Fruit fly (Drosophila melanogaster) whole organism, wandering third instar larva: Measurements from ENCODE around the gene CG14212.

Experiments used
- Abd-B ChIP-seq: fragments of >200 bp; optimal IDR thresholded peaks from 2 replicates; lab custom pipeline; 2017; ENCODE audit warnings: missing biosample characterization, missing genetic modification characterization
- CG32264 ChIP-seq: fragments of 200-800 bp; sonication (Bioruptor generic); optimal IDR thresholded peaks from 2 replicates; lab custom pipeline; 2016; ENCODE audit warnings: missing biosample characterization, missing genetic modification characterization
- CG9705 ChIP-seq: fragments of 200-800 bp; sonication (Bioruptor generic); optimal IDR thresholded peaks from 2 replicates; lab custom pipeline; 2018; ENCODE audit warnings: missing biosample characterization, mild to moderate bottlenecking, missing genetic modification characterization
- CrebA ChIP-seq: fragments of 200-800 bp; sonication (Bioruptor generic); optimal IDR thresholded peaks from 2 replicates; lab custom pipeline; 2016; ENCODE audit warnings: missing biosample characterization, mild to moderate bottlenecking, missing genetic modification characterization, borderline replicate concordance
- Dfd ChIP-seq: fragments of >200 bp; optimal IDR thresholded peaks from 2 replicates; lab custom pipeline; 2017; ENCODE audit warnings: missing biosample characterization, missing genetic modification characterization
- Dif ChIP-seq: fragments of 200-275, 200-300 bp; sonication (Bioruptor generic); optimal IDR thresholded peaks from 2 replicates; lab custom pipeline; 2018; ENCODE audit warnings: missing biosample characterization, missing genetic modification characterization; ENCODE audit not compliant: partially characterized antibody
- GATAd ChIP-seq: sonication (Bioruptor generic); optimal IDR thresholded peaks from 2 replicates; lab custom pipeline; 2016; ENCODE audit warnings: missing biosample characterization, missing genetic modification characterization
- HLH106 ChIP-seq: fragments of 200-800 bp; optimal IDR thresholded peaks from 3 replicates; lab custom pipeline; 2019; ENCODE audit warnings: missing biosample characterization, mild to moderate bottlenecking, missing genetic modification characterization, moderate library complexity
- Hnf4 ChIP-seq: fragments of 200-800 bp; sonication (Bioruptor generic); optimal IDR thresholded peaks from 2 replicates; lab custom pipeline; 2016; ENCODE audit warnings: missing biosample characterization, mild to moderate bottlenecking, missing genetic modification characterization
- Hr78 ChIP-seq: fragments of >200 bp; optimal IDR thresholded peaks from 2 replicates; lab custom pipeline; 2017; ENCODE audit warnings: missing biosample characterization, missing genetic modification characterization
- Hr83 ChIP-seq: fragments of 200-300 bp; sonication (Bioruptor generic); optimal IDR thresholded peaks from 2 replicates; lab custom pipeline; 2016; ENCODE audit warnings: missing biosample characterization, mild to moderate bottlenecking, missing genetic modification characterization, moderate library complexity; ENCODE audit not compliant: poor library complexity, severe bottlenecking
- Jra ChIP-seq: sonication (Bioruptor generic); optimal IDR thresholded peaks from 2 replicates; lab custom pipeline; 2016; ENCODE audit warnings: missing biosample characterization, missing genetic modification characterization
- Mio ChIP-seq: sonication (Bioruptor generic); optimal IDR thresholded peaks from 2 replicates; lab custom pipeline; 2016; ENCODE audit warnings: missing biosample characterization, missing genetic modification characterization
- Myc ChIP-seq: fragments of >200 bp; optimal IDR thresholded peaks from 2 replicates; lab custom pipeline; 2017
- N ChIP-seq: fragments of >200 bp; optimal IDR thresholded peaks from 2 replicates; lab custom pipeline; 2018; ENCODE audit warnings: missing biosample characterization, missing external identifiers, missing genetic modification characterization
- OdsH ChIP-seq: fragments of 200-800 bp; sonication (Bioruptor generic); optimal IDR thresholded peaks from 2 replicates; lab custom pipeline; 2016; ENCODE audit warnings: missing biosample characterization, mild to moderate bottlenecking, missing genetic modification characterization
- Rel ChIP-seq, 2 experiments: fragments of 200-800 bp; sonication (Bioruptor generic) in 1 of 2; optimal IDR thresholded peaks; 2 replicates in 1 of 2; 3 replicates in 1 of 2; lab custom pipeline; 2016 to 2019; ENCODE audit warnings: mild to moderate bottlenecking in 2 of 2, missing biosample characterization in 2 of 2, missing genetic modification characterization in 2 of 2, moderate library complexity in 1 of 2
- Sp1 ChIP-seq: fragments of 200-800 bp; sonication (Bioruptor generic); optimal IDR thresholded peaks from 3 replicates; lab custom pipeline; 2019; ENCODE audit warnings: missing biosample characterization, mild to moderate bottlenecking, missing genetic modification characterization, moderate library complexity
- Vsx2 ChIP-seq: fragments of 200-300, 225-300 bp; sonication (Bioruptor generic); optimal IDR thresholded peaks from 2 replicates; lab custom pipeline; 2018; ENCODE audit warnings: missing biosample characterization, missing genetic modification characterization; ENCODE audit not compliant: partially characterized antibody
- br ChIP-seq: fragments of 200-800 bp; sonication (Bioruptor generic); optimal IDR thresholded peaks from 2 replicates; lab custom pipeline; 2016; ENCODE audit warnings: missing biosample characterization, missing genetic modification characterization
- brk ChIP-seq: fragments of 200-800 bp; sonication (Bioruptor generic); optimal IDR thresholded peaks from 2 replicates; lab custom pipeline; 2016; ENCODE audit warnings: missing biosample characterization, mild to moderate bottlenecking, missing genetic modification characterization
- dl ChIP-seq, 2 experiments: fragments of 175-275, 200-275 bp in 1 of 2; fragments of 200-275 bp in 1 of 2; sonication (Bioruptor generic); optimal IDR thresholded peaks; lab custom pipeline; 2018; ENCODE audit warnings: mild to moderate bottlenecking in 2 of 2, missing biosample characterization in 2 of 2, missing genetic modification characterization in 2 of 2, moderate library complexity in 2 of 2; ENCODE audit not compliant: partially characterized antibody in 2 of 2, insufficient read depth in 1 of 2
- dmrt93B ChIP-seq: fragments of 200-800 bp; sonication (Bioruptor generic); optimal IDR thresholded peaks from 2 replicates; lab custom pipeline; 2018; ENCODE audit warnings: missing biosample characterization, mild to moderate bottlenecking, missing genetic modification characterization
- dsf ChIP-seq: sonication (Bioruptor generic); optimal IDR thresholded peaks from 2 replicates; lab custom pipeline; 2016; ENCODE audit warnings: missing biosample characterization, missing genetic modification characterization, borderline replicate concordance
- ey ChIP-seq: fragments of 200-800 bp; sonication (Bioruptor generic); optimal IDR thresholded peaks from 2 replicates; lab custom pipeline; 2016; ENCODE audit warnings: missing biosample characterization, missing genetic modification characterization
- foxo ChIP-seq, 2 experiments: fragments of 200-800 bp; sonication (Bioruptor generic); optimal IDR thresholded peaks; 2 replicates in 1 of 2; 3 replicates in 1 of 2; lab custom pipeline; 2016 to 2017; ENCODE audit warnings: missing biosample characterization in 2 of 2, missing genetic modification characterization in 2 of 2
- fru ChIP-seq: fragments of 200-800 bp; sonication (Bioruptor generic); optimal IDR thresholded peaks from 3 replicates; lab custom pipeline; 2016; ENCODE audit warnings: missing biosample characterization, mild to moderate bottlenecking, missing genetic modification characterization
- h ChIP-seq: fragments of 200-800 bp; sonication (Bioruptor generic); optimal IDR thresholded peaks from 3 replicates; lab custom pipeline; 2016; ENCODE audit warnings: missing biosample characterization, mild to moderate bottlenecking, missing genetic modification characterization
- jim ChIP-seq: fragments of 175-275, 200-325 bp; sonication (Bioruptor generic); optimal IDR thresholded peaks from 2 replicates; lab custom pipeline; 2016; ENCODE audit warnings: missing biosample characterization, mild to moderate bottlenecking, missing genetic modification characterization
- lola ChIP-seq: fragments of >200 bp; optimal IDR thresholded peaks from 2 replicates; lab custom pipeline; 2017; ENCODE audit warnings: missing biosample characterization, missing genetic modification characterization
- pan ChIP-seq: fragments of >200 bp; optimal IDR thresholded peaks from 2 replicates; lab custom pipeline; 2017
- psq ChIP-seq: fragments of 200-800 bp; sonication (Bioruptor generic); optimal IDR thresholded peaks from 3 replicates; lab custom pipeline; 2017; ENCODE audit warnings: missing biosample characterization, mild to moderate bottlenecking, missing genetic modification characterization, moderate library complexity
- rgr ChIP-seq: fragments of 200-800 bp; sonication (Bioruptor generic); optimal IDR thresholded peaks from 3 replicates; lab custom pipeline; 2016; ENCODE audit warnings: missing biosample characterization, mild to moderate bottlenecking, missing genetic modification characterization
- sage ChIP-seq: fragments of 200-800 bp; sonication (Bioruptor generic); optimal IDR thresholded peaks from 2 replicates; lab custom pipeline; 2016; ENCODE audit warnings: missing biosample characterization, mild to moderate bottlenecking, missing genetic modification characterization
- sv ChIP-seq: fragments of 200-800 bp; sonication (Bioruptor generic); optimal IDR thresholded peaks from 3 replicates; lab custom pipeline; 2016; ENCODE audit warnings: missing biosample characterization, missing genetic modification characterization
- tai ChIP-seq: sonication (Bioruptor generic); optimal IDR thresholded peaks from 2 replicates; lab custom pipeline; 2016; ENCODE audit warnings: missing biosample characterization, missing genetic modification characterization
- usp ChIP-seq: fragments of >200 bp; optimal IDR thresholded peaks from 2 replicates; lab custom pipeline; 2017; ENCODE audit warnings: missing biosample characterization, missing genetic modification characterization
- woc ChIP-seq: sonication (Bioruptor generic); optimal IDR thresholded peaks from 2 replicates; lab custom pipeline; 2016; ENCODE audit warnings: missing biosample characterization, mild to moderate bottlenecking, missing genetic modification characterization

Gene CG14212

dm6 chrX:19622924-19623323, 2.6 kb upstream of the CG14212 start, which contains the start of the genes Naa20A and MKP-4:
Gene Naa20A, minus strand, starts transcription at chrX:19623074.
Gene MKP-4, plus strand, starts transcription at chrX:19623114.
- TF ChIP-seq CrebA (GFP tag; lab: Kevin White, UChicago) (no peak), CG9705 (GFP tag; lab: Kevin White, UChicago) (no peak), br (no peak), CG32264 (GFP tag; lab: Kevin White, UChicago) (no peak), Hnf4 (GFP tag; lab: Kevin White, UChicago) (no peak), Jra (GFP tag; lab: Kevin White, UChicago) (no peak), dl (GFP tag; optimal IDR thresholded peaks at IDR 0.05; lab: Kevin White, UChicago; ENCODE audit: insufficient read depth in 1 of 2, partially characterized antibody in 2 of 2) (no peak), rgr (GFP tag; lab: Kevin White, UChicago) (no peak), Sp1 (GFP tag; lab: Kevin White, UChicago) (no peak)

- TF ChIP-seq N (peak; percentile 83), fru (GFP tag; lab: Kevin White, UChicago) (peak; percentile 42), sage (GFP tag; lab: Kevin White, UChicago) (no peak), dl (GFP tag; optimal IDR thresholded peaks at IDR 0.05; lab: Kevin White, UChicago; ENCODE audit: insufficient read depth in 1 of 2, partially characterized antibody in 2 of 2) (peak in 1 of 2 experiments; percentile 76), Abd-B (no peak), CG32264 (GFP tag; lab: Kevin White, UChicago) (no peak), HLH106 (tag; lab: Kevin White, UChicago) (no peak), brk (GFP tag; lab: Kevin White, UChicago) (no peak), Hr78 (GFP tag; lab: Kevin White, UChicago) (no peak), psq (peak; percentile 33), Mio (GFP tag; lab: Kevin White, UChicago) (no peak), Dif (peak; percentile 91), jim (GFP tag; lab: Kevin White, UChicago) (no peak), Sp1 (GFP tag; lab: Kevin White, UChicago) (peak; percentile 4)
Measured at dm6 chrX:19631365-19631832, 5.9 kb downstream of the CG14212 start.

- TF ChIP-seq dmrt93B (GFP tag; lab: Kevin White, UChicago) (no peak), rgr (GFP tag; lab: Kevin White, UChicago) (peak; percentile 33), sv (GFP tag; lab: Kevin White, UChicago) (no peak), Dfd (no peak), lola (GFP tag; lab: Kevin White, UChicago) (no peak), br (peak; percentile 13), jim (GFP tag; lab: Kevin White, UChicago) (no peak), brk (GFP tag; lab: Kevin White, UChicago) (no peak), Sp1 (GFP tag; lab: Kevin White, UChicago) (peak; percentile 16), GATAd (GFP tag; lab: Kevin White, UChicago) (no peak), Jra (GFP tag; lab: Kevin White, UChicago) (no peak), psq (peak; percentile 79), foxo (GFP tag; optimal IDR thresholded peaks at IDR 0.05; lab: Kevin White, UChicago) (peak in 1 of 2 experiments; percentile 21), HLH106 (tag; lab: Kevin White, UChicago) (no peak), usp (GFP tag; lab: Kevin White, UChicago) (no peak), Abd-B (no peak), CG32264 (GFP tag; lab: Kevin White, UChicago) (no peak), dsf (GFP tag; lab: Kevin White, UChicago) (no peak), Hr83 (GFP tag; lab: Kevin White, UChicago) (no peak), tai (GFP tag; lab: Kevin White, UChicago) (no peak), Dif (peak; percentile 78), dl (GFP tag; optimal IDR thresholded peaks at IDR 0.05; lab: Kevin White, UChicago; ENCODE audit: insufficient read depth in 1 of 2, partially characterized antibody in 2 of 2) (peak in 1 of 2 experiments; percentile 58), Myc (lab: Kevin White, UChicago) (peak; percentile 52), N (no peak), woc (GFP tag; lab: Kevin White, UChicago) (no peak), OdsH (GFP tag; lab: Kevin White, UChicago) (no peak), h (peak; percentile 43), Hr78 (GFP tag; lab: Kevin White, UChicago) (no peak), Hnf4 (GFP tag; lab: Kevin White, UChicago) (no peak), sage (GFP tag; lab: Kevin White, UChicago) (no peak), Mio (GFP tag; lab: Kevin White, UChicago) (no peak), CG9705 (GFP tag; lab: Kevin White, UChicago) (no peak), CrebA (GFP tag; lab: Kevin White, UChicago) (no peak), fru (GFP tag; lab: Kevin White, UChicago) (peak; percentile 27), ey (GFP tag; lab: Kevin White, UChicago) (no peak), Vsx2 (GFP tag; lab: Kevin White, UChicago) (no peak), Rel (GFP tag; optimal IDR thresholded peaks at IDR 0.05; lab: Kevin White, UChicago) (no peak), Rel (tag; optimal IDR thresholded peaks at IDR 0.05; lab: Kevin White, UChicago) (peak; percentile 32), pan (lab: Kevin White, UChicago) (no peak)
Measured at dm6 chrX:19637002-19637420, 11.5 kb downstream of the CG14212 start.
